Fruit fly (Drosophila melanogaster) whole organism, adult: ENCODE data around the gene Or10a.

Experiments
- CG1620 ChIP-seq: fragments of 200-800 bp; sonication (Bioruptor generic); optimal IDR thresholded peaks from 2 replicates; lab custom pipeline; 2016; ENCODE audit warnings: missing biosample characterization, missing genetic modification characterization
- CG33017 ChIP-seq: fragments of 200-800 bp; sonication (Bioruptor generic); optimal IDR thresholded peaks from 2 replicates; lab custom pipeline; 2018; ENCODE audit warnings: missing biosample characterization, mild to moderate bottlenecking, missing genetic modification characterization, moderate library complexity
- CG7045 ChIP-seq: fragments of 200-800 bp; sonication (Bioruptor generic); optimal IDR thresholded peaks from 2 replicates; lab custom pipeline; 2017; ENCODE audit warnings: missing biosample characterization, mild to moderate bottlenecking, missing genetic modification characterization
- CG7101 ChIP-seq: fragments of 200-800 bp; sonication (Bioruptor generic); optimal IDR thresholded peaks from 2 replicates; lab custom pipeline; 2018; ENCODE audit warnings: missing biosample characterization, mild to moderate bottlenecking, missing genetic modification characterization, moderate library complexity
- Hr96 ChIP-seq: fragments of 200-800 bp; sonication (Bioruptor generic); optimal IDR thresholded peaks from 2 replicates; lab custom pipeline; 2016; ENCODE audit warnings: missing biosample characterization, missing genetic modification characterization
- Mnt ChIP-seq: fragments of 200-800 bp; sonication (Bioruptor generic); optimal IDR thresholded peaks from 2 replicates; lab custom pipeline; 2016; ENCODE audit warnings: missing biosample characterization, mild to moderate bottlenecking, missing genetic modification characterization
- bab1 ChIP-seq: fragments of 200-800 bp; sonication (Bioruptor generic); optimal IDR thresholded peaks from 3 replicates; lab custom pipeline; 2019; ENCODE audit warnings: missing biosample characterization, mild to moderate bottlenecking, missing genetic modification characterization, moderate library complexity
- cnc ChIP-seq, 2 experiments: fragments of >200 bp; optimal IDR thresholded peaks; 2 replicates each; lab custom pipeline; 2017
- kay ChIP-seq: fragments of 200-800 bp; sonication (Bioruptor generic); peaks from one replicate; lab custom pipeline; 2016; ENCODE audit warnings: missing biosample characterization, missing genetic modification characterization, borderline replicate concordance
- pad ChIP-seq: fragments of 200-800 bp; sonication (Bioruptor generic); optimal IDR thresholded peaks from 3 replicates; lab custom pipeline; 2017; ENCODE audit warnings: missing biosample characterization, missing genetic modification characterization, mild to moderate bottlenecking, moderate library complexity, missing genetic modification reagents
- tj ChIP-seq: fragments of 200-800 bp; sonication (Bioruptor generic); optimal IDR thresholded peaks from 3 replicates; lab custom pipeline; 2017; ENCODE audit warnings: missing biosample characterization, mild to moderate bottlenecking, missing genetic modification characterization, moderate library complexity

dm6 chrX:11424512-11424911 is 7.3 kb upstream of the Or10a start:
- TF ChIP-seq cnc (optimal IDR thresholded peaks at IDR 0.05; lab: Kevin White, UChicago) (no peak), CG7101 (tag; lab: Kevin White, UChicago) (no peak), bab1 (GFP tag; lab: Kevin White, UChicago) (no peak), CG1620 (no peak), tj (GFP tag; lab: Kevin White, UChicago) (no peak), CG7045 (GFP tag; lab: Kevin White, UChicago) (no peak), kay (GFP tag; lab: Kevin White, UChicago) (no peak), pad (GFP tag; lab: Kevin White, UChicago) (no peak), Hr96 (GFP tag; lab: Kevin White, UChicago) (no peak), Mnt (GFP tag; lab: Kevin White, UChicago) (no peak), CG33017 (tag; lab: Kevin White, UChicago) (no peak)
